Fruit fly (Drosophila melanogaster) whole organism: ENCODE results near the gene Rel.

Experiments used
- CG8478 ChIP-seq: fragments of >200 bp; optimal IDR thresholded peaks from 2 replicates; lab custom pipeline; 2018; ENCODE audit warnings: inconsistent platforms
- Dll ChIP-seq: fragments of >200 bp; optimal IDR thresholded peaks from 2 replicates; lab custom pipeline; 2017
- EcR ChIP-seq, 2 experiments: fragments of >200 bp; optimal IDR thresholded peaks; 2 replicates each; lab custom pipeline; 2017; ENCODE audit warnings: missing biosample characterization in 2 of 2, missing genetic modification characterization in 2 of 2, missing genetic modification reagents in 2 of 2
- pan ChIP-seq: fragments of >200 bp; optimal IDR thresholded peaks from 2 replicates; lab custom pipeline; 2017
- psq ChIP-seq: fragments of >200 bp; optimal IDR thresholded peaks from 2 replicates; lab custom pipeline; 2017
- usp ChIP-seq: fragments of >200 bp; optimal IDR thresholded peaks from 2 replicates; lab custom pipeline; 2017; ENCODE audit warnings: missing biosample characterization, missing genetic modification characterization, mixed read lengths

Gene Rel

dm6 chr3R:9057032-9057397 lies 9.2 kb upstream of the Rel start:
- TF ChIP-seq Dll (lab: Kevin White, UChicago) (no peak), usp (GFP tag; lab: Kevin White, UChicago) (no peak), pan (lab: Kevin White, UChicago) (no peak), EcR (GFP tag; optimal IDR thresholded peaks at IDR 0.05; lab: Kevin White, UChicago) (no peak), CG8478 (lab: Kevin White, UChicago) (no peak), psq (lab: Kevin White, UChicago) (no peak)

- TF ChIP-seq pan (lab: Kevin White, UChicago) = no peak
- peak; percentile 75 for TF ChIP-seq Dll (lab: Kevin White, UChicago)
Measured at dm6 chr3R:9056409-9057031, 8.7 kb upstream of the Rel start.

dm6 chr3R:9055119-9056105 lies 7.6 kb upstream of the Rel start:
- TF ChIP-seq usp (GFP tag; lab: Kevin White, UChicago) = no peak
- TF ChIP-seq CG8478 (lab: Kevin White, UChicago) = no peak
- no peak for TF ChIP-seq EcR (GFP tag; optimal IDR thresholded peaks at IDR 0.05; lab: Kevin White, UChicago)

dm6 chr3R:9054442-9055118 lies 6.8 kb upstream of the Rel start:
- TF ChIP-seq EcR (GFP tag; optimal IDR thresholded peaks at IDR 0.05; lab: Kevin White, UChicago) (no peak), psq (lab: Kevin White, UChicago) (no peak), Dll (lab: Kevin White, UChicago) (peak; percentile 42)

dm6 chr3R:9053850-9054441 lies 6.2 kb upstream of the Rel start:
- TF ChIP-seq pan (lab: Kevin White, UChicago) (no peak), CG8478 (lab: Kevin White, UChicago) (no peak), Dll (lab: Kevin White, UChicago) (no peak), EcR (GFP tag; optimal IDR thresholded peaks at IDR 0.05; lab: Kevin White, UChicago) (peak in 1 of 2 experiments; percentile 24), psq (lab: Kevin White, UChicago) (no peak), usp (GFP tag; lab: Kevin White, UChicago) (no peak)

- TF ChIP-seq CG8478 (lab: Kevin White, UChicago) = no peak
- TF ChIP-seq psq (lab: Kevin White, UChicago) = no peak
- peak; percentile 93 for TF ChIP-seq Dll (lab: Kevin White, UChicago)
- no peak for TF ChIP-seq pan (lab: Kevin White, UChicago)
Measured at dm6 chr3R:9053021-9053420, 5.2 kb upstream of the Rel start.

- TF ChIP-seq psq (lab: Kevin White, UChicago) = no peak
- no peak for TF ChIP-seq CG8478 (lab: Kevin White, UChicago)
- no peak for TF ChIP-seq pan (lab: Kevin White, UChicago)
- TF ChIP-seq Dll (lab: Kevin White, UChicago) = no peak
- TF ChIP-seq EcR (GFP tag; optimal IDR thresholded peaks at IDR 0.05; lab: Kevin White, UChicago) = no peak
- no peak for TF ChIP-seq usp (GFP tag; lab: Kevin White, UChicago)
Measured at dm6 chr3R:9051937-9052680, 4.3 kb upstream of the Rel start, which contains the start of gene Kdm2. Kdm2 (plus strand) TSS chr3R:9052495.

- TF ChIP-seq psq (lab: Kevin White, UChicago) (no peak), Dll (lab: Kevin White, UChicago) (no peak), CG8478 (lab: Kevin White, UChicago) (no peak), pan (lab: Kevin White, UChicago) (no peak), EcR (GFP tag; optimal IDR thresholded peaks at IDR 0.05; lab: Kevin White, UChicago) (no peak), usp (GFP tag; lab: Kevin White, UChicago) (no peak)
Measured at dm6 chr3R:9050519-9051119, 2.8 kb upstream of the Rel start, which contains the start of gene Nmdmc. Nmdmc (minus strand) TSS chr3R:9050555.

- TF ChIP-seq pan (lab: Kevin White, UChicago) (no peak), CG8478 (lab: Kevin White, UChicago) (no peak), usp (GFP tag; lab: Kevin White, UChicago) (no peak), EcR (GFP tag; optimal IDR thresholded peaks at IDR 0.05; lab: Kevin White, UChicago) (no peak), psq (lab: Kevin White, UChicago) (no peak), Dll (lab: Kevin White, UChicago) (no peak)
Measured at dm6 chr3R:9049091-9049981, 1.6 kb upstream of the Rel start.
